Worm (Caenorhabditis elegans): ENCODE results near the gene nspg-8.

The nspg-8 gene

DNA sequence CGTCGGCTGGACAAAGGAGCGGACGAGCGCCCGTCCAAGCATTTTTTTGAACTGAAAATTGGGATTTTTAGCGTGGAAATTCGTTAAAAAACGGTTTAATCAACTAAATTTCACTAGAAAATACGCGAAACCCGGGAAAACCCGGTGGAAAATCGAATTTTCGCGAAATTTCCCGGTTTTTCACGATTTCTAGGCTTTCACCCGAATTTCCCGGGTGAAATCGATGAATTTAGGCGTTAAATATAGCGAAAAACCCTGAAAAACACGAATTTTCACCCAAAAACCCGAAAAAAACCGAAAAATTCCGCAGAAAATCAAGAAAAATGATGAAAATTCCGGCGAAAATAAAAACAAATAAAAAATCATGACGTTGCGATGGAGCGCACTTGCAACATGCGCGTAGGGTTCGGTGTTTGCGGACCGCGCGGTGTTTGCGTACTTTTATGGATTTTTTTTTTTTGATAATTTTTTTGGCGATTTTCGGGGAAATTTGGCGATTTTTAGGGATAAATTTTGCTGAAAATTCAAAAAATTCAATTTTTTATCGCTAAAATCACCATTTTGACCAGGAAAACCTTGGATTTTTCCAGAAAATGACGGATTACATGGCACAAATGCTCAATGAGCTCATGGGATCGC is 20.2 kb downstream of the nspg-8 start, which contains the start of the genes mrpl-45 and Y119D3B.12 (continued):
- TF ChIP-seq aly-2 (tag; optimal IDR thresholded peaks at IDR 0.05) (peak; percentile 61), lin-35 (GFP tag; optimal IDR thresholded peaks at IDR 0.05) (peak; percentile 81 to 89), jun-1 (tag; optimal IDR thresholded peaks at IDR 0.05) (no peak), sox-4 (tag; optimal IDR thresholded peaks at IDR 0.05) (peak; percentile 54), ceh-88 (GFP tag; IDR thresholded peaks at IDR 0.05) (0 out of 2 replicates have a peak, but pooled peaks have one; percentile 22), ztf-11 (tag; optimal IDR thresholded peaks at IDR 0.05) (peak; percentile 5 to 52), nhr-11 (tag; optimal IDR thresholded peaks at IDR 0.05) (peak; percentile 36), elt-3 (tag; optimal IDR thresholded peaks at IDR 0.05) (peak in 2 of 6 experiments; percentile 67 to 79), nhr-71 (tag; optimal IDR thresholded peaks at IDR 0.05) (no peak), sptf-1 (tag; optimal IDR thresholded peaks at IDR 0.05) (no peak), vab-15 (tag; optimal IDR thresholded peaks at IDR 0.05) (no peak), hlh-17 (GFP tag; optimal IDR thresholded peaks at IDR 0.05; ENCODE audit: borderline replicate concordance) (no peak), tlp-1 (tag; optimal IDR thresholded peaks at IDR 0.05) (no peak), efl-3 (GFP tag; optimal IDR thresholded peaks at IDR 0.05) (no peak), fkh-10 (GFP tag; optimal IDR thresholded peaks at IDR 0.05) (peak; percentile 69), mab-9 (GFP tag; IDR thresholded peaks at IDR 0.05) (0 out of 2 replicates have a peak, but pooled peaks have one; percentile 52), aha-1 (tag; optimal IDR thresholded peaks at IDR 0.05) (peak; percentile 41), fkh-4 (tag; optimal IDR thresholded peaks at IDR 0.05; ENCODE audit: borderline replicate concordance) (no peak), C34B4.2 (tag; optimal IDR thresholded peaks at IDR 0.05) (no peak), ceh-63 (GFP tag; optimal IDR thresholded peaks at IDR 0.05) (no peak), skn-1 (tag; optimal IDR thresholded peaks at IDR 0.05) (peak; percentile 97), F16B12.6 (tag; optimal IDR thresholded peaks at IDR 0.05) (peak; percentile 97), nhr-76 (tag; optimal IDR thresholded peaks at IDR 0.05) (no peak), elt-2 (tag; optimal IDR thresholded peaks at IDR 0.05) (peak; percentile 11), rnt-1 (tag; optimal IDR thresholded peaks at IDR 0.05) (no peak), nhr-77 (tag; optimal IDR thresholded peaks at IDR 0.05) (peak; percentile 53), dpl-1 (GFP tag; optimal IDR thresholded peaks at IDR 0.05) (peak; percentile 78 to 85 (median 85)), mep-1 (tag; optimal IDR thresholded peaks at IDR 0.05) (peak; percentile 91), snu-23 (GFP tag; optimal IDR thresholded peaks at IDR 0.05) (peak; percentile 90)

ce11 chrIII:1205421-1205820 is 23.6 kb downstream of the nspg-8 start:
- TF ChIP-seq egl-13 (tag; optimal IDR thresholded peaks at IDR 0.05): no peak

ce11 chrIII:1206331-1206730 is 24.5 kb downstream of the nspg-8 start:
- TF ChIP-seq dpl-1 (GFP tag; optimal IDR thresholded peaks at IDR 0.05) (no peak), sup-37 (GFP tag; optimal IDR thresholded peaks at IDR 0.05) (no peak), irx-1 (tag; optimal IDR thresholded peaks at IDR 0.05) (no peak), C34B4.2 (tag; optimal IDR thresholded peaks at IDR 0.05) (no peak), skn-1 (tag; optimal IDR thresholded peaks at IDR 0.05) (no peak), grh-1 (GFP tag; IDR thresholded peaks at IDR 0.05) (no peak), nhr-77 (tag; optimal IDR thresholded peaks at IDR 0.05) (no peak), dsc-1 (tag; optimal IDR thresholded peaks at IDR 0.05) (no peak), mab-9 (GFP tag; IDR thresholded peaks at IDR 0.05) (no peak), aly-2 (tag; optimal IDR thresholded peaks at IDR 0.05) (no peak), pag-3 (tag; optimal IDR thresholded peaks at IDR 0.05; ENCODE audit: borderline replicate concordance, insufficient read depth) (no peak), lin-14 (GFP tag; optimal IDR thresholded peaks at IDR 0.05) (no peak), nhr-71 (tag; optimal IDR thresholded peaks at IDR 0.05) (no peak), nhr-47 (tag; optimal IDR thresholded peaks at IDR 0.05) (no peak), blmp-1 (tag; optimal IDR thresholded peaks at IDR 0.05) (no peak), hlh-17 (GFP tag; optimal IDR thresholded peaks at IDR 0.05; ENCODE audit: borderline replicate concordance) (no peak), hlh-4 (tag; optimal IDR thresholded peaks at IDR 0.05) (no peak)
